Worm (Caenorhabditis elegans) whole organism, L1 larva: ENCODE results near the gene Y7A9A.1.

Source experiments
- aly-2 ChIP-seq: fragments of 150-350 bp; optimal IDR thresholded peaks from 2 replicates; lab custom pipeline; 2014; ENCODE audit warnings: missing biosample characterization, missing genetic modification characterization
- dpl-1 ChIP-seq, 3 experiments: fragments of 150-350 bp in 2 of 3; sonication (generic microtip) in 1 of 3; optimal IDR thresholded peaks; 2 replicates each; lab custom pipeline; 2014 to 2017; ENCODE audit warnings: missing biosample characterization in 3 of 3, missing genetic modification characterization in 3 of 3, missing genetic modification reagents in 3 of 3
- nhr-237 ChIP-seq: fragments of 150-350 bp; optimal IDR thresholded peaks from 2 replicates; lab custom pipeline; 2014; ENCODE audit warnings: missing biosample characterization, missing genetic modification characterization
- nhr-84 ChIP-seq: sonication (generic microtip); optimal IDR thresholded peaks from 2 replicates; lab custom pipeline; 2017; ENCODE audit warnings: missing biosample characterization, missing genetic modification characterization
- unc-130 ChIP-seq: fragments of 150-350 bp; optimal IDR thresholded peaks from 2 replicates; lab custom pipeline; 2017; ENCODE audit warnings: missing biosample characterization, missing genetic modification characterization, inconsistent platforms

ce11 chrIV:16168702-16169440, 27.9 kb upstream of the Y7A9A.1 start:
- TF ChIP-seq dpl-1 (GFP tag; optimal IDR thresholded peaks at IDR 0.05; lab: Kevin White, UChicago) (no peak), nhr-84 (tag; lab: Kevin White, UChicago) (no peak), nhr-237 (tag; lab: Kevin White, UChicago) (no peak), unc-130 (tag; lab: Kevin White, UChicago) (no peak), aly-2 (tag; lab: Kevin White, UChicago) (no peak)
